Worm (Caenorhabditis elegans) whole organism, L3 larva: ENCODE measurements around the gene melo-1.

Experiments used
- R02D3.7 ChIP-seq: fragments of 150-350 bp; optimal IDR thresholded peaks from 2 replicates; lab custom pipeline; 2014; ENCODE audit warnings: missing biosample characterization, missing genetic modification characterization
- ZK546.5 ChIP-seq: sonication (generic microtip); optimal IDR thresholded peaks from 2 replicates; lab custom pipeline; 2017; ENCODE audit warnings: missing biosample characterization, missing genetic modification characterization
- aly-2 ChIP-seq: fragments of 150-350 bp; optimal IDR thresholded peaks from 2 replicates; lab custom pipeline; 2014; ENCODE audit warnings: missing biosample characterization, missing genetic modification characterization
- ama-1 ChIP-seq: fragments of 150-350 bp; optimal IDR thresholded peaks from 2 replicates; lab custom pipeline; 2018
- ceh-16 ChIP-seq: sonication (generic microtip); optimal IDR thresholded peaks from 2 replicates; lab custom pipeline; 2017; ENCODE audit warnings: missing biosample characterization, missing genetic modification characterization
- ceh-28 ChIP-seq: fragments of 150-350 bp; optimal IDR thresholded peaks from 2 replicates; lab custom pipeline; 2014; ENCODE audit warnings: missing biosample characterization, missing genetic modification reagents, missing genetic modification characterization
- ceh-82 ChIP-seq: fragments of 150-350 bp; optimal IDR thresholded peaks from 2 replicates; lab custom pipeline; 2014; ENCODE audit warnings: missing biosample characterization, missing genetic modification characterization
- egl-27 ChIP-seq: sonication (generic microtip); optimal IDR thresholded peaks from 4 replicates; lab custom pipeline; 2017; ENCODE audit warnings: missing biosample characterization, missing genetic modification reagents, missing genetic modification characterization
- egl-5 ChIP-seq: fragments of 150-350 bp; optimal IDR thresholded peaks from 2 replicates; lab custom pipeline; 2017; ENCODE audit warnings: missing biosample characterization, missing genetic modification reagents, missing genetic modification characterization, inconsistent platforms
- elt-1 ChIP-seq: fragments of 150-350 bp; optimal IDR thresholded peaks from 2 replicates; lab custom pipeline; 2014; ENCODE audit warnings: missing biosample characterization, missing genetic modification characterization
- elt-2 ChIP-seq: sonication (generic microtip); optimal IDR thresholded peaks from 2 replicates; lab custom pipeline; 2016; ENCODE audit warnings: missing genetic modification reagents, mild to moderate bottlenecking, missing genetic modification characterization, missing compliant biosample characterization
- elt-3 ChIP-seq, 3 experiments: fragments of 150-350 bp in 1 of 3; sonication (generic microtip) in 2 of 3; optimal IDR thresholded peaks; 2 replicates in 2 of 3; 4 replicates in 1 of 3; lab custom pipeline; 2014 to 2017; ENCODE audit warnings: missing biosample characterization in 3 of 3, missing genetic modification characterization in 3 of 3
- eor-1 ChIP-seq, 2 experiments: fragments of 150-350 bp; optimal IDR thresholded peaks; 2 replicates each; lab custom pipeline; 2014 to 2018; ENCODE audit warnings: missing biosample characterization in 2 of 2, missing genetic modification characterization in 2 of 2
- fos-1 ChIP-seq: fragments of 150-350 bp; optimal IDR thresholded peaks from 2 replicates; lab custom pipeline; 2014; ENCODE audit warnings: missing biosample characterization, missing genetic modification characterization
- hmg-11 ChIP-seq: sonication (generic microtip); optimal IDR thresholded peaks from 2 replicates; lab custom pipeline; 2016; ENCODE audit warnings: missing genetic modification characterization, missing compliant biosample characterization
- lin-39 ChIP-seq: fragments of 150-350 bp; optimal IDR thresholded peaks from 2 replicates; lab custom pipeline; 2018; ENCODE audit warnings: missing biosample characterization, missing genetic modification reagents, missing genetic modification characterization
- nfya-1 ChIP-seq: sonication (generic microtip); optimal IDR thresholded peaks from 2 replicates; lab custom pipeline; 2017; ENCODE audit warnings: missing genetic modification characterization, mild to moderate bottlenecking, missing compliant biosample characterization, antibody characterized with exemption, moderate library complexity; ENCODE audit not compliant: insufficient read depth
- nhr-11 ChIP-seq: fragments of 150-350 bp; optimal IDR thresholded peaks from 2 replicates; lab custom pipeline; 2014; ENCODE audit warnings: missing biosample characterization, missing genetic modification characterization
- nhr-12 ChIP-seq: fragments of 150-350 bp; optimal IDR thresholded peaks from 2 replicates; lab custom pipeline; 2014; ENCODE audit warnings: missing biosample characterization, missing genetic modification characterization
- nhr-23 ChIP-seq: fragments of 150-350 bp; optimal IDR thresholded peaks from 2 replicates; lab custom pipeline; 2014; ENCODE audit warnings: missing biosample characterization, missing genetic modification reagents, missing genetic modification characterization
- nhr-25 ChIP-seq: sonication (generic microtip); optimal IDR thresholded peaks from 2 replicates; lab custom pipeline; 2017; ENCODE audit warnings: missing biosample characterization, missing genetic modification characterization
- nhr-43 ChIP-seq: sonication (generic microtip); optimal IDR thresholded peaks from 2 replicates; lab custom pipeline; 2016; ENCODE audit warnings: mild to moderate bottlenecking, missing genetic modification characterization, missing compliant biosample characterization; ENCODE audit not compliant: poor library complexity, severe bottlenecking
- nhr-67 ChIP-seq: fragments of 150-350 bp; optimal IDR thresholded peaks from 2 replicates; lab custom pipeline; 2014; ENCODE audit warnings: missing biosample characterization, missing genetic modification characterization
- nhr-77 ChIP-seq: fragments of 150-350 bp; optimal IDR thresholded peaks from 2 replicates; lab custom pipeline; 2014; ENCODE audit warnings: missing biosample characterization, missing genetic modification characterization
- pha-4 ChIP-seq: fragments of 150-350 bp; optimal IDR thresholded peaks from 2 replicates; lab custom pipeline; 2014; ENCODE audit warnings: missing biosample characterization, missing genetic modification reagents, missing genetic modification characterization
- pqm-1 ChIP-seq: fragments of 150-350 bp; optimal IDR thresholded peaks from 2 replicates; lab custom pipeline; 2017; ENCODE audit warnings: missing biosample characterization, missing genetic modification characterization, inconsistent platforms
- sea-2 ChIP-seq: fragments of 150-350 bp; sonication (generic microtip); optimal IDR thresholded peaks from 4 replicates; lab custom pipeline; 2014; ENCODE audit warnings: missing biosample characterization, missing genetic modification reagents, missing genetic modification characterization
- skn-1 ChIP-seq: fragments of 150-350 bp; optimal IDR thresholded peaks from 2 replicates; lab custom pipeline; 2014; ENCODE audit warnings: missing biosample characterization, missing genetic modification characterization
- tbx-2 ChIP-seq: sonication (generic microtip); optimal IDR thresholded peaks from 2 replicates; lab custom pipeline; 2016; ENCODE audit warnings: mild to moderate bottlenecking, missing genetic modification characterization, missing compliant biosample characterization
- unc-39 ChIP-seq: sonication (generic microtip); optimal IDR thresholded peaks from 4 replicates; lab custom pipeline; 2017; ENCODE audit warnings: missing biosample characterization, missing genetic modification characterization
- unc-62 ChIP-seq: fragments of 150-350 bp; sonication (generic microtip); optimal IDR thresholded peaks from 4 replicates; lab custom pipeline; 2014; ENCODE audit warnings: missing biosample characterization, missing genetic modification reagents, missing genetic modification characterization
- ztf-11 ChIP-seq: fragments of 150-350 bp; optimal IDR thresholded peaks from 2 replicates; lab custom pipeline; 2014; ENCODE audit warnings: missing biosample characterization, missing genetic modification characterization
- ztf-4 ChIP-seq: fragments of 150-350 bp; optimal IDR thresholded peaks from 2 replicates; lab custom pipeline; 2014; ENCODE audit warnings: missing biosample characterization, missing genetic modification characterization

melo-1 gene

ce11 chrIV:14799186-14799585 lies 12.4 kb downstream of the melo-1 start, which contains the start of gene Y57G11C.14:
Gene Y57G11C.14 (plus strand): TSS chrIV:14799311.
- TF ChIP-seq nhr-67 (tag; lab: Kevin White, UChicago), result no peak
- no peak for TF ChIP-seq aly-2 (tag; lab: Kevin White, UChicago)
- TF ChIP-seq pha-4 (tag; lab: Kevin White, UChicago), result no peak
- TF ChIP-seq nhr-43 (tag; lab: Kevin White, UChicago), result no peak
- no peak for TF ChIP-seq unc-62 (GFP tag; lab: Kevin White, UChicago)
- TF ChIP-seq ama-1, result no peak
- no peak for TF ChIP-seq nhr-77
- no peak for TF ChIP-seq nhr-12 (tag; lab: Kevin White, UChicago)
- TF ChIP-seq R02D3.7 (tag; lab: Kevin White, UChicago), result no peak
- TF ChIP-seq ztf-11 (tag; lab: Kevin White, UChicago), result no peak
- no peak for TF ChIP-seq elt-3 (tag; optimal IDR thresholded peaks at IDR 0.05; lab: Kevin White, UChicago)
- TF ChIP-seq ceh-16 (tag; lab: Kevin White, UChicago), result no peak

- TF ChIP-seq nfya-1 (peak; percentile 57), unc-39 (tag; lab: Kevin White, UChicago) (no peak)
Measured at ce11 chrIV:14800931-14801330, 14.1 kb downstream of the melo-1 start.

ce11 chrIV:14802316-14802715 lies 15.5 kb downstream of the melo-1 start, which contains the start of gene Y57G11C.1142:
Gene Y57G11C.1142 (plus strand): TSS chrIV:14802616.
- no peak for TF ChIP-seq egl-5 (tag; lab: Kevin White, UChicago)
- TF ChIP-seq nhr-11 (tag; lab: Kevin White, UChicago), result no peak
- no peak for TF ChIP-seq elt-2 (tag; lab: Kevin White, UChicago)
- no peak for TF ChIP-seq tbx-2 (tag; lab: Kevin White, UChicago)
- no peak for TF ChIP-seq unc-62 (GFP tag; lab: Kevin White, UChicago)
- no peak for TF ChIP-seq ama-1

ce11 chrIV:14806903-14807302 lies 20.1 kb downstream of the melo-1 start, which contains the start of gene oig-5:
Gene oig-5 (plus strand): TSS chrIV:14807203.
- TF ChIP-seq elt-1 (tag; lab: Kevin White, UChicago) (no peak), lin-39 (tag; lab: Kevin White, UChicago) (peak; percentile 3)

ce11 chrIV:14816288-14816687 lies 29.5 kb downstream of the melo-1 start, which contains the start of gene Y57G11C.46:
Gene Y57G11C.46 (minus strand): TSS chrIV:14816388.
- TF ChIP-seq lin-39 (tag; lab: Kevin White, UChicago) (no peak), ztf-4 (tag; lab: Kevin White, UChicago) (no peak), sea-2 (GFP tag; lab: Kevin White, UChicago) (no peak), nhr-23 (tag; lab: Kevin White, UChicago) (no peak), skn-1 (tag; lab: Kevin White, UChicago) (no peak), ceh-82 (no peak), hmg-11 (tag; lab: Kevin White, UChicago) (no peak), unc-39 (tag; lab: Kevin White, UChicago) (no peak), nhr-77 (no peak), egl-27 (no peak), pqm-1 (no peak), eor-1 (tag; optimal IDR thresholded peaks at IDR 0.05; lab: Kevin White, UChicago) (no peak), pha-4 (tag; lab: Kevin White, UChicago) (no peak), nfya-1 (no peak), unc-62 (GFP tag; lab: Kevin White, UChicago) (no peak), ama-1 (no peak), ZK546.5 (tag; lab: Kevin White, UChicago) (no peak), fos-1 (tag; lab: Kevin White, UChicago) (no peak), ceh-28 (tag; lab: Kevin White, UChicago) (no peak)

- TF ChIP-seq nhr-67 (tag; lab: Kevin White, UChicago), result no peak
- TF ChIP-seq ama-1, result peak; percentile 62
- TF ChIP-seq skn-1 (tag; lab: Kevin White, UChicago), result peak; percentile 9
- no peak for TF ChIP-seq R02D3.7 (tag; lab: Kevin White, UChicago)
- peak; percentile 3 for TF ChIP-seq ceh-82
- no peak for TF ChIP-seq elt-1 (tag; lab: Kevin White, UChicago)
- no peak for TF ChIP-seq nhr-25
- peak; percentile 50 for TF ChIP-seq nhr-43 (tag; lab: Kevin White, UChicago)
- TF ChIP-seq egl-5 (tag; lab: Kevin White, UChicago), result no peak
- TF ChIP-seq pqm-1, result peak; percentile 14
- TF ChIP-seq fos-1 (tag; lab: Kevin White, UChicago), result no peak
- TF ChIP-seq, all 47 proteins: peak for 5
Measured at ce11 chrIV:14822267-14822666, 35.4 kb downstream of the melo-1 start.
